Worm (Caenorhabditis elegans) whole organism, mixed stage, embryonic: ENCODE measurements around the gene ani-2.

Experiments used
- ces-1 ChIP-seq: fragments of 150-350 bp; optimal IDR thresholded peaks from 2 replicates; lab custom pipeline; 2014; ENCODE audit warnings: missing biosample characterization, missing genetic modification reagents, missing genetic modification characterization
- cnd-1 ChIP-seq: fragments of 200-800 bp; sonication (Bioruptor generic); optimal IDR thresholded peaks from 2 replicates; lab custom pipeline; 2018; ENCODE audit warnings: mild to moderate bottlenecking, missing genetic modification characterization, missing compliant biosample characterization
- nhr-12 ChIP-seq: fragments of 150-350 bp; optimal IDR thresholded peaks from 2 replicates; lab custom pipeline; 2014; ENCODE audit warnings: missing biosample characterization, missing genetic modification characterization
- nhr-237 ChIP-seq: fragments of 150-350 bp; optimal IDR thresholded peaks from 2 replicates; lab custom pipeline; 2014; ENCODE audit warnings: missing biosample characterization, missing genetic modification characterization
- snpc-4 ChIP-seq: fragments of 150-350 bp; optimal IDR thresholded peaks from 2 replicates; lab custom pipeline; 2014; ENCODE audit warnings: missing biosample characterization, missing genetic modification characterization
- ztf-11 ChIP-seq: fragments of 150-350 bp; optimal IDR thresholded peaks from 2 replicates; lab custom pipeline; 2014; ENCODE audit warnings: missing biosample characterization, missing genetic modification characterization

DNA sequence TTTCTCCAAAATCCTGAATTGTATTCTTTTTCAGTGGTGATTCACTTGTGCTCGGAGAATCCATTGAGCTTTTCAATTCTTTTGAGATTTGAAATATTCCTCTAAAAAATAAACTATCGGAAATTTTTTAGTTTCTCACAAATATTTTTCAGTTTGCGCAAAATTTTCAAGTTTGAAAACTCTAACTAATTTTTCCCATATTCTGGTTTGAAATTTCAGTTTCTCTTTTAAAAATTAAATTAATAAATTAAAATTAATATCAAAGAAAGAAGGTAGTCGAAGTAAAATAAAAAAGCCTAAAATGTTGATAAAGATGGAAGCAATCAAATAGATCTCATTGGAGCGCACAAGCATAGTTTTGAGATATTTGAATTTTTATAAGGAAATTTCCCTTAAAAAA lies 13.3 kb downstream of the ani-2 start, which contains the start of gene C32D5.10:
- TF ChIP-seq nhr-237 (tag; lab: Kevin White, UChicago) (no peak), snpc-4 (no peak), ztf-11 (tag; lab: Kevin White, UChicago) (no peak), ces-1 (GFP tag; lab: Kevin White, UChicago) (no peak), cnd-1 (no peak), nhr-12 (tag; lab: Kevin White, UChicago) (no peak)
